Fruit fly (Drosophila melanogaster): ENCODE measurements around the gene Pbp95.

- TF ChIP-seq EcR (GFP tag; optimal IDR thresholded peaks at IDR 0.05) (no peak), CG12605 (GFP tag; IDR thresholded peaks at IDR 0.05) (0 out of 2 replicates have a peak, but pooled peaks have one; percentile 17)
Observed at dm6 chr3R:7978379-7979009, 35.1 kb upstream of the Pbp95 start, which contains the start of the genes CD98hc and Os-C.

All from whole organism, pupa.